Worm (Caenorhabditis elegans) whole organism, young adult: Measurements from ENCODE around the gene C03F11.2.

Experiments used
- B0261.1 ChIP-seq: sonication (generic microtip); optimal IDR thresholded peaks from 2 replicates; lab custom pipeline; 2016; ENCODE audit warnings: mild to moderate bottlenecking, missing genetic modification characterization, moderate library complexity, missing compliant biosample characterization
- C06A6.2 ChIP-seq: fragments of 200-800 bp; sonication (Bioruptor generic); conservative IDR thresholded peaks from 2 replicates; pipeline ENCODE4 v1.3.6; 2022; ENCODE audit warnings: missing genetic modification characterization, missing compliant biosample characterization
- D2030.7 ChIP-seq: fragments of 200-800 bp; sonication (Bioruptor generic); IDR thresholded peaks from 2 replicates; pipeline ENCODE4 v1.3.6; 2022; ENCODE audit warnings: missing genetic modification reagents, missing genetic modification characterization, missing compliant biosample characterization
- F33H1.4 ChIP-seq: fragments of 200-800 bp; sonication (Bioruptor generic); IDR thresholded peaks from 2 replicates; pipeline ENCODE4 v1.3.6; 2022; ENCODE audit warnings: missing genetic modification reagents, missing genetic modification characterization, missing compliant biosample characterization
- F37B4.10 ChIP-seq: fragments of 200-800 bp; sonication (Bioruptor generic); IDR thresholded peaks from 2 replicates; pipeline ENCODE4 v1.3.6; 2022; ENCODE audit warnings: missing genetic modification characterization, missing compliant biosample characterization
- F52B5.7 ChIP-seq: sonication (generic microtip); optimal IDR thresholded peaks from 2 replicates; lab custom pipeline; 2016; ENCODE audit warnings: mild to moderate bottlenecking, missing genetic modification characterization, missing compliant biosample characterization
- F57A8.1 ChIP-seq: fragments of 200-800 bp; sonication (Bioruptor generic); optimal IDR thresholded peaks from 2 replicates; lab custom pipeline; 2018; ENCODE audit warnings: mild to moderate bottlenecking, missing genetic modification characterization, moderate library complexity, missing compliant biosample characterization
- Y53F4B.3 ChIP-seq: fragments of 200-800 bp; sonication (Bioruptor generic); IDR thresholded peaks from 2 replicates; pipeline ENCODE4 v1.3.6; 2022; ENCODE audit warnings: missing genetic modification reagents, missing genetic modification characterization, missing compliant biosample characterization
- Y95B8A.8 ChIP-seq: fragments of 200-800 bp; sonication (Bioruptor generic); IDR thresholded peaks from 2 replicates; pipeline ENCODE4 v1.3.6; 2022; ENCODE audit warnings: missing genetic modification reagents, missing genetic modification characterization, missing compliant biosample characterization
- aptf-2 ChIP-seq: fragments of 200-800 bp; sonication (Bioruptor generic); conservative IDR thresholded peaks from 2 replicates; pipeline ENCODE4 v1.3.6; 2022; ENCODE audit warnings: missing genetic modification reagents, missing genetic modification characterization, missing compliant biosample characterization
- athp-1 ChIP-seq: sonication (generic microtip); optimal IDR thresholded peaks from 2 replicates; lab custom pipeline; 2017; ENCODE audit warnings: mild to moderate bottlenecking, missing genetic modification characterization, missing compliant biosample characterization
- attf-3 ChIP-seq: fragments of 200-800 bp; sonication (Bioruptor generic); conservative IDR thresholded peaks from 2 replicates; pipeline ENCODE4 v1.3.6; 2022; ENCODE audit warnings: missing genetic modification reagents, missing genetic modification characterization, missing compliant biosample characterization
- bed-1 ChIP-seq: fragments of 200-800 bp; sonication (Bioruptor generic); IDR thresholded peaks from 2 replicates; pipeline ENCODE4 v1.3.6; 2022; ENCODE audit warnings: missing genetic modification reagents, missing genetic modification characterization, missing compliant biosample characterization
- bed-2 ChIP-seq: fragments of 200-800 bp; sonication (Bioruptor generic); IDR thresholded peaks from 2 replicates; pipeline ENCODE4 v1.3.6; 2022; ENCODE audit warnings: missing genetic modification reagents, missing genetic modification characterization, missing compliant biosample characterization
- ccch-3 ChIP-seq: fragments of 200-800 bp; sonication (Bioruptor generic); optimal IDR thresholded peaks from 2 replicates; lab custom pipeline; 2018; ENCODE audit warnings: mild to moderate bottlenecking, missing genetic modification characterization, missing compliant biosample characterization
- ceh-100 ChIP-seq: fragments of 200-800 bp; sonication (Bioruptor generic); IDR thresholded peaks from 2 replicates; pipeline ENCODE4 v1.3.6; 2022; ENCODE audit warnings: missing genetic modification reagents, missing genetic modification characterization, missing compliant biosample characterization
- ceh-40 ChIP-seq: fragments of 200-800 bp; sonication (Bioruptor generic); IDR thresholded peaks from 2 replicates; pipeline ENCODE4 v1.3.6; 2022; ENCODE audit warnings: missing genetic modification characterization, missing compliant biosample characterization
- ceh-58 ChIP-seq: fragments of 200-800 bp; sonication (Bioruptor generic); IDR thresholded peaks from 2 replicates; pipeline ENCODE4 v1.3.6; 2022; ENCODE audit warnings: missing genetic modification characterization, missing compliant biosample characterization
- chd-7 ChIP-seq: sonication (generic microtip); optimal IDR thresholded peaks from 2 replicates; lab custom pipeline; 2016; ENCODE audit warnings: mild to moderate bottlenecking, missing genetic modification characterization, moderate library complexity, missing compliant biosample characterization
- dox-1 ChIP-seq: fragments of 200-800 bp; sonication (Bioruptor generic); IDR thresholded peaks from 2 replicates; pipeline ENCODE4 v1.3.6; 2022; ENCODE audit warnings: missing genetic modification reagents, missing genetic modification characterization, missing compliant biosample characterization
- dpff-1 ChIP-seq: sonication (generic microtip); optimal IDR thresholded peaks from 2 replicates; lab custom pipeline; 2017; ENCODE audit warnings: mild to moderate bottlenecking, missing genetic modification characterization, missing compliant biosample characterization
- efl-1 ChIP-seq: fragments of 150-350 bp; optimal IDR thresholded peaks from 2 replicates; lab custom pipeline; 2014; ENCODE audit warnings: missing biosample characterization, missing genetic modification reagents, missing genetic modification characterization
- egl-18 ChIP-seq: fragments of 200-800 bp; sonication (Bioruptor generic); IDR thresholded peaks from 2 replicates; pipeline ENCODE4 v1.3.6; 2022; ENCODE audit warnings: missing genetic modification reagents, missing genetic modification characterization, missing compliant biosample characterization
- ekl-4 ChIP-seq: fragments of 200-800 bp; sonication (Bioruptor generic); IDR thresholded peaks from 2 replicates; pipeline ENCODE4 v1.3.6; 2022; ENCODE audit warnings: missing genetic modification reagents, missing genetic modification characterization, missing compliant biosample characterization
- him-1 ChIP-seq: sonication (generic microtip); optimal IDR thresholded peaks from 2 replicates; lab custom pipeline; 2016; ENCODE audit warnings: missing genotype, missing genetic modification reagents, missing genetic modification characterization, missing compliant biosample characterization
- hmg-20 ChIP-seq: fragments of 200-800 bp; sonication (Bioruptor generic); IDR thresholded peaks from 2 replicates; pipeline ENCODE4 v1.3.6; 2022; ENCODE audit warnings: missing genetic modification reagents, missing genetic modification characterization, missing compliant biosample characterization
- lag-1 ChIP-seq: fragments of 200-800 bp; sonication (Bioruptor generic); IDR thresholded peaks from 2 replicates; pipeline ENCODE4 v1.3.6; 2022; ENCODE audit warnings: missing genetic modification reagents, missing genetic modification characterization, missing compliant biosample characterization
- let-607 ChIP-seq, 2 experiments: fragments of 200-800 bp in 1 of 2; sonication (Bioruptor generic) in 1 of 2; sonication (generic microtip) in 1 of 2; optimal IDR thresholded peaks; 2 replicates each; lab custom pipeline; 2016 to 2018; ENCODE audit warnings: mild to moderate bottlenecking in 2 of 2, missing compliant biosample characterization in 2 of 2, missing genetic modification characterization in 2 of 2, moderate library complexity in 2 of 2, missing genotype in 1 of 2
- lin-35 ChIP-seq, 3 experiments: fragments of 150-350 bp in 2 of 3; sonication (generic microtip) in 1 of 3; optimal IDR thresholded peaks; 2 replicates each; lab custom pipeline; 2014 to 2018; ENCODE audit warnings: missing biosample characterization in 3 of 3, missing genetic modification characterization in 3 of 3, missing genetic modification reagents in 3 of 3
- madf-10 ChIP-seq: sonication (generic microtip); optimal IDR thresholded peaks from 2 replicates; lab custom pipeline; 2016; ENCODE audit warnings: mild to moderate bottlenecking, missing genetic modification characterization, missing compliant biosample characterization
- madf-3 ChIP-seq: fragments of 200-800 bp; sonication (Bioruptor generic); IDR thresholded peaks from 2 replicates; pipeline ENCODE4 v1.3.6; 2022; ENCODE audit warnings: missing genetic modification reagents, missing genetic modification characterization, missing compliant biosample characterization
- mes-4 ChIP-seq: sonication (generic microtip); optimal IDR thresholded peaks from 2 replicates; lab custom pipeline; 2016; ENCODE audit warnings: missing genotype, missing genetic modification characterization, missing compliant biosample characterization
- nfyb-1 ChIP-seq: fragments of 200-800 bp; sonication (Bioruptor generic); IDR thresholded peaks from 2 replicates; pipeline ENCODE4 v1.3.6; 2022; ENCODE audit warnings: missing genetic modification reagents, missing genetic modification characterization, missing compliant biosample characterization
- nhr-120 ChIP-seq: fragments of 200-800 bp; sonication (Bioruptor generic); IDR thresholded peaks from 2 replicates; pipeline ENCODE4 v1.3.6; 2022; ENCODE audit warnings: missing genetic modification characterization, missing compliant biosample characterization
- nhr-80 ChIP-seq: sonication (generic microtip); optimal IDR thresholded peaks from 2 replicates; lab custom pipeline; 2016; ENCODE audit warnings: missing genetic modification characterization, missing compliant biosample characterization
- pbrm-1 ChIP-seq: fragments of 200-800 bp; sonication (Bioruptor generic); IDR thresholded peaks from 2 replicates; pipeline ENCODE4 v1.3.6; 2022; ENCODE audit warnings: missing genetic modification reagents, missing genetic modification characterization, missing compliant biosample characterization
- pha-4 ChIP-seq: fragments of 150-350 bp; sonication (generic microtip); optimal IDR thresholded peaks from 2 replicates; lab custom pipeline; 2014; ENCODE audit warnings: missing biosample characterization, missing genetic modification reagents, missing genetic modification characterization
- repo-1 ChIP-seq: sonication (generic microtip); optimal IDR thresholded peaks from 2 replicates; lab custom pipeline; 2017; ENCODE audit warnings: mild to moderate bottlenecking, missing genetic modification characterization, missing compliant biosample characterization
- rpc-1 ChIP-seq, 2 experiments: fragments of 150-350 bp in 1 of 2; sonication (generic microtip) in 1 of 2; optimal IDR thresholded peaks; 2 replicates each; lab custom pipeline; 2014 to 2018; ENCODE audit warnings: missing biosample characterization in 1 of 2, missing genetic modification characterization in 1 of 2, missing genetic modification reagents in 1 of 2, missing genotype in 1 of 2
- snpc-1.1 ChIP-seq: sonication (generic microtip); optimal IDR thresholded peaks from 2 replicates; lab custom pipeline; 2017; ENCODE audit warnings: missing genetic modification characterization, mild to moderate bottlenecking, missing compliant biosample characterization, antibody characterized with exemption, moderate library complexity, missing genotype, missing genetic modification reagents; ENCODE audit not compliant: insufficient read depth
- snpc-4 ChIP-seq, 5 experiments: fragments of 150-350 bp in 1 of 5; sonication (generic microtip) in 4 of 5; optimal IDR thresholded peaks; 2 replicates each; lab custom pipeline; 2014 to 2018; ENCODE audit warnings: missing genetic modification characterization in 5 of 5, missing biosample characterization in 3 of 5, antibody characterized with exemption in 2 of 5, mild to moderate bottlenecking in 2 of 5, missing compliant biosample characterization in 2 of 5, missing genotype in 2 of 5, moderate library complexity in 2 of 5, missing genetic modification reagents in 1 of 5
- somi-1 ChIP-seq: fragments of 200-800 bp; sonication (Bioruptor generic); optimal IDR thresholded peaks from 2 replicates; lab custom pipeline; 2018; ENCODE audit warnings: mild to moderate bottlenecking, missing genetic modification characterization, missing compliant biosample characterization
- tbx-9 ChIP-seq: sonication (generic microtip); optimal IDR thresholded peaks from 2 replicates; lab custom pipeline; 2016; ENCODE audit warnings: borderline replicate concordance, missing genetic modification characterization, inconsistent platforms, missing compliant biosample characterization
- unc-62 ChIP-seq: fragments of 150-350 bp; optimal IDR thresholded peaks from 2 replicates; lab custom pipeline; 2014; ENCODE audit warnings: missing biosample characterization, missing genetic modification reagents, missing genetic modification characterization
- xnd-1 ChIP-seq: sonication (generic microtip); optimal IDR thresholded peaks from 2 replicates; lab custom pipeline; 2016; ENCODE audit warnings: missing genotype, missing genetic modification reagents, missing genetic modification characterization, missing compliant biosample characterization
- ztf-18 ChIP-seq: sonication (generic microtip); optimal IDR thresholded peaks from 2 replicates; lab custom pipeline; 2016; ENCODE audit warnings: missing genotype, mild to moderate bottlenecking, missing genetic modification characterization, missing compliant biosample characterization
- ztf-22 ChIP-seq: fragments of 200-800 bp; sonication (Bioruptor generic); optimal IDR thresholded peaks from 2 replicates; lab custom pipeline; 2018; ENCODE audit warnings: mild to moderate bottlenecking, missing genetic modification characterization, moderate library complexity, missing compliant biosample characterization

C03F11.2 gene

ce11 chrX:5429335-5429734 lies 32.1 kb upstream of the C03F11.2 start (continued):
- TF ChIP-seq bed-1 (GFP tag; lab: Robert Waterston, UW) (0 out of 2 replicates have a peak, but pooled peaks have one; percentile 74), him-1 (no peak), bed-2 (GFP tag; lab: Robert Waterston, UW) (no peak), mes-4 (tag; lab: Kevin White, UChicago) (no peak), repo-1 (peak; percentile 98), efl-1 (no peak), ekl-4 (GFP tag; lab: Robert Waterston, UW) (peak; percentile 81; the same call in 1 of the 2 replicates), attf-3 (GFP tag; lab: Robert Waterston, UW) (peak; percentile 56), xnd-1 (tag; lab: Kevin White, UChicago) (no peak), let-607 (tag; optimal IDR thresholded peaks at IDR 0.05; lab: Kevin White, UChicago) (peak; percentile 36 to 93), ztf-22 (peak; percentile 72), Y95B8A.8 (0 out of 2 replicates have a peak, but pooled peaks have one; percentile 53), hmg-20 (GFP tag; lab: Robert Waterston, UW) (peak; percentile 95), madf-10 (tag; lab: Kevin White, UChicago) (peak; percentile 94), F37B4.10 (GFP tag; lab: Robert Waterston, UW) (peak; percentile 86; the same call in 1 of the 2 replicates), pbrm-1 (GFP tag; lab: Robert Waterston, UW) (peak; percentile 92), somi-1 (GFP tag; lab: Kevin White, UChicago) (peak; percentile 96), aptf-2 (GFP tag; lab: Robert Waterston, UW) (no peak), dpff-1 (peak; percentile 85), lag-1 (GFP tag; lab: Robert Waterston, UW) (0 out of 2 replicates have a peak, but pooled peaks have one; percentile 88), F52B5.7 (peak; percentile 70), C06A6.2 (GFP tag; lab: Robert Waterston, UW) (peak; percentile 96), nhr-120 (peak; percentile 81; the same call in 1 of the 2 replicates), ceh-40 (peak; percentile 51; the same call in 1 of the 2 replicates), athp-1 (tag; lab: Kevin White, UChicago) (no peak), lin-35 (GFP tag; optimal IDR thresholded peaks at IDR 0.05; lab: Kevin White, UChicago) (peak in 2 of 3 experiments; percentile 78 to 95), nhr-80 (peak; percentile 97), ccch-3 (GFP tag; lab: Kevin White, UChicago) (peak; percentile 70), ceh-100 (GFP tag; lab: Robert Waterston, UW) (peak; percentile 72), snpc-1.1 (tag; lab: Kevin White, UChicago) (no peak), ztf-18 (tag; lab: Kevin White, UChicago) (peak; percentile 81), pha-4 (tag; lab: Kevin White, UChicago) (peak; percentile 33), ceh-58 (no peak), F33H1.4 (GFP tag; lab: Robert Waterston, UW) (no peak), madf-3 (GFP tag; lab: Robert Waterston, UW) (0 out of 2 replicates have a peak, but pooled peaks have one; percentile 75), tbx-9 (tag; lab: Kevin White, UChicago) (no peak), dox-1 (GFP tag; lab: Robert Waterston, UW) (peak; percentile 99), Y53F4B.3 (GFP tag; lab: Robert Waterston, UW) (no peak), rpc-1 (optimal IDR thresholded peaks at IDR 0.05; lab: Kevin White, UChicago) (peak; percentile 16), rpc-1 (tag; optimal IDR thresholded peaks at IDR 0.05; lab: Kevin White, UChicago) (no peak), F57A8.1 (GFP tag; lab: Kevin White, UChicago) (peak; percentile 50), nfyb-1 (GFP tag; lab: Robert Waterston, UW) (peak; percentile 97), snpc-4 (GFP tag; optimal IDR thresholded peaks at IDR 0.05; lab: Kevin White, UChicago) (no peak), snpc-4 (tag; optimal IDR thresholded peaks at IDR 0.05; lab: Kevin White, UChicago) (peak in 1 of 4 experiments; percentile 68), egl-18 (GFP tag; lab: Robert Waterston, UW) (peak; percentile 87; the same call in 1 of the 2 replicates), B0261.1 (tag; lab: Kevin White, UChicago) (peak; percentile 61), chd-7 (peak; percentile 96), D2030.7 (GFP tag; lab: Robert Waterston, UW) (no peak), unc-62 (GFP tag; lab: Kevin White, UChicago) (peak; percentile 83)
